Worm (Caenorhabditis elegans) whole organism, L3 larva: ENCODE data around the gene F53F1.2.

Experiments
- ceh-28 ChIP-seq: fragments of 150-350 bp; optimal IDR thresholded peaks from 2 replicates; lab custom pipeline; 2014; ENCODE audit warnings: missing biosample characterization, missing genetic modification reagents, missing genetic modification characterization
- ceh-9 ChIP-seq: sonication (generic microtip); optimal IDR thresholded peaks from 2 replicates; lab custom pipeline; 2018; ENCODE audit warnings: missing biosample characterization, missing genetic modification characterization
- egl-27 ChIP-seq: sonication (generic microtip); optimal IDR thresholded peaks from 4 replicates; lab custom pipeline; 2017; ENCODE audit warnings: missing biosample characterization, missing genetic modification reagents, missing genetic modification characterization
- fos-1 ChIP-seq: fragments of 150-350 bp; optimal IDR thresholded peaks from 2 replicates; lab custom pipeline; 2014; ENCODE audit warnings: missing biosample characterization, missing genetic modification characterization
- jun-1 ChIP-seq: fragments of 150-350 bp; optimal IDR thresholded peaks from 2 replicates; lab custom pipeline; 2014; ENCODE audit warnings: missing biosample characterization, missing genetic modification reagents, missing genetic modification characterization
- nhr-11 ChIP-seq: fragments of 150-350 bp; optimal IDR thresholded peaks from 2 replicates; lab custom pipeline; 2014; ENCODE audit warnings: missing biosample characterization, missing genetic modification characterization
- nhr-12 ChIP-seq: fragments of 150-350 bp; optimal IDR thresholded peaks from 2 replicates; lab custom pipeline; 2014; ENCODE audit warnings: missing biosample characterization, missing genetic modification characterization
- nhr-77 ChIP-seq: fragments of 150-350 bp; optimal IDR thresholded peaks from 2 replicates; lab custom pipeline; 2014; ENCODE audit warnings: missing biosample characterization, missing genetic modification characterization
- pha-4 ChIP-seq: fragments of 150-350 bp; optimal IDR thresholded peaks from 2 replicates; lab custom pipeline; 2014; ENCODE audit warnings: missing biosample characterization, missing genetic modification reagents, missing genetic modification characterization

DNA sequence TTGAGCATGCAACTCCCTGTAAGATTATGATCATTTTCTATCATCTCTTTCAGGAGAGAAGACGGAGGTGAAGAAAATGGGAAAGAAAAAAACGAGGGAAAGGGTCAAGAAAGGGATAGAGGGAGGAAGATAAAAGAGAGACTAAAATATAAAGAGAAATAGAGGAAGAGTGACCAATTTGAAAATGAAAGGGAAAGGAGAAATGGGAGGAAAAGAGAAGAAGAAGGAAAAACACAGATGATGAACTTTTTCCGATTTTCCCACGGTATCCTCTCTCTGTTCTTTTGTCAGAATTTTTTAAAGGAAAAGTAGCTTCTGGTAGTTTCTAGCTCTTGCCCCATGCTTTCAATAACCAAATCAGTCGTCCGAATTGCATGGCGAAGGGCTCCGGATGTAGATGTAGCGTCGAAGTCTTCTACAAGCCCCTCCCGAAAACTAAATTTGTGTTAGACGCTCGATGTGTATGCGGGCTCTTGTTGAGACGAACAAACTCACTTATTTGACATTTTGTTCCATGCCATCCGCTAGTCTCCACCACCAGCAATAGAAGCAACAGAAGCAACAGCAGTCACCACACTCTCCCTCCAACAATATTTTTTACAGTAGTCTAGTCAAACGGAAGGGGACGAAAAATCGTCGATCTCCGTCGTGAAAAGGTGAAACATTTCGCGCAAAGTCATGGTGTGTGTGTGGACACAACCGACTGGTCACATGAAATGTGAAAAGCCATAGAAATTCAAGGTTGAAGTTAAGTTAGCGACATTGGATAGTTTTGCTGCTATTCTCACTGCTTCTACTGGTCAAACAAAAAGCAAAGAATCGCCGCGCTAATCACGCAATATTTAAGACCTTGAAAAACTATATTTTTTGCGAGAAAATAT is 15.0 kb upstream of the F53F1.2 start, which contains the start of gene somi-1:
- TF ChIP-seq nhr-12 (tag; lab: Kevin White, UChicago) (no peak), fos-1 (tag; lab: Kevin White, UChicago) (no peak), egl-27 (no peak), jun-1 (tag; lab: Kevin White, UChicago) (peak; percentile 1), ceh-9 (no peak), ceh-28 (tag; lab: Kevin White, UChicago) (no peak), nhr-77 (tag; lab: Kevin White, UChicago) (no peak), pha-4 (tag; lab: Kevin White, UChicago) (no peak), nhr-11 (no peak)
